Worm (Caenorhabditis elegans): ENCODE data around the gene gst-26.

gst-26 gene

ce11 chrII:15119537-15120360 lies 44.6 kb downstream of the gst-26 start, which contains the start of gene arp-1 (continued):
- TF ChIP-seq dve-1 (tag; optimal IDR thresholded peaks at IDR 0.05) = no peak
